Fruit fly (Drosophila melanogaster) whole organism, embryonic: Measurements from ENCODE around the gene CSN5.

Source experiments
- Antp ChIP-seq: fragments of 200-800 bp; sonication (Bioruptor generic); optimal IDR thresholded peaks from 3 replicates; lab custom pipeline; 2016; ENCODE audit warnings: missing biosample characterization, missing genetic modification characterization
- Asciz ChIP-seq: fragments of 200-800 bp; sonication (Bioruptor generic); optimal IDR thresholded peaks from 2 replicates; lab custom pipeline; 2017; ENCODE audit warnings: missing biosample characterization, mild to moderate bottlenecking, missing genetic modification characterization, missing genetic modification reagents
- CG10959 ChIP-seq: fragments of 200-800 bp; sonication (Bioruptor generic); IDR thresholded peaks from 2 replicates; pipeline ENCODE4 v1.3.6; 2022; ENCODE audit warnings: missing biosample characterization, missing genetic modification characterization
- CG11695 ChIP-seq: fragments of 200-800 bp; sonication (Bioruptor generic); IDR thresholded peaks from 3 replicates; pipeline ENCODE4 v1.3.6; 2022; ENCODE audit warnings: missing biosample characterization, missing genetic modification characterization
- CG12104 ChIP-seq: fragments of 200-800 bp; sonication (Bioruptor generic); optimal IDR thresholded peaks from 3 replicates; lab custom pipeline; 2016; ENCODE audit warnings: missing biosample characterization, missing genetic modification characterization
- CG14014 ChIP-seq: fragments of 200-800 bp; sonication (Bioruptor generic); IDR thresholded peaks from 2 replicates; pipeline ENCODE4 v1.3.6; 2022; ENCODE audit warnings: missing biosample characterization, missing genetic modification characterization
- CG14965 ChIP-seq: fragments of 200-800 bp; sonication (Bioruptor generic); optimal IDR thresholded peaks from 2 replicates; lab custom pipeline; 2016; ENCODE audit warnings: missing biosample characterization, missing genetic modification characterization, borderline replicate concordance
- CG18599 ChIP-seq: fragments of 200-800 bp; sonication (Bioruptor generic); optimal IDR thresholded peaks from 3 replicates; lab custom pipeline; 2017; ENCODE audit warnings: missing biosample characterization, missing genetic modification characterization, mild to moderate bottlenecking, moderate library complexity, missing genetic modification reagents
- CG2712 ChIP-seq: fragments of 200-800 bp; optimal IDR thresholded peaks from 3 replicates; lab custom pipeline; 2019; ENCODE audit warnings: missing biosample characterization, mild to moderate bottlenecking, missing genetic modification characterization, moderate library complexity
- CG2889 ChIP-seq: fragments of 200-800 bp; sonication (Bioruptor generic); IDR thresholded peaks from 3 replicates; pipeline ENCODE4 v1.3.6; 2022; ENCODE audit warnings: missing biosample characterization, missing genetic modification characterization
- CG31224 ChIP-seq: fragments of 200-800 bp; sonication (Bioruptor generic); IDR thresholded peaks from 2 replicates; pipeline ENCODE4 v1.3.6; 2022; ENCODE audit warnings: missing biosample characterization, missing genetic modification characterization
- CG3163 ChIP-seq: fragments of 200-800 bp; sonication (Bioruptor generic); optimal IDR thresholded peaks from 3 replicates; lab custom pipeline; 2016; ENCODE audit warnings: missing biosample characterization, missing genetic modification characterization
- CG3726 ChIP-seq: fragments of 200-800 bp; sonication (Bioruptor generic); IDR thresholded peaks from 3 replicates; pipeline ENCODE4, ENCODE4 v1.3.6; 2022; ENCODE audit warnings: missing biosample characterization, missing genetic modification characterization
- CG4328 ChIP-seq: fragments of 200-800 bp; sonication (Bioruptor generic); optimal IDR thresholded peaks from 3 replicates; lab custom pipeline; 2017; ENCODE audit warnings: missing biosample characterization, missing genetic modification reagents, missing genetic modification characterization
- CG6654 ChIP-seq: fragments of 200-800 bp; sonication (Bioruptor generic); optimal IDR thresholded peaks from 2 replicates; lab custom pipeline; 2017; ENCODE audit warnings: missing biosample characterization, mild to moderate bottlenecking, missing genetic modification characterization
- CG9727 ChIP-seq: fragments of 200-800 bp; sonication (Bioruptor generic); optimal IDR thresholded peaks from 3 replicates; lab custom pipeline; 2017; ENCODE audit warnings: missing biosample characterization, mild to moderate bottlenecking, missing genetic modification characterization
- Eip74EF ChIP-seq, 2 experiments: fragments of 200-800 bp in 1 of 2; fragments of >200 bp in 1 of 2; sonication (Bioruptor generic) in 1 of 2; optimal IDR thresholded peaks; 2 replicates each; lab custom pipeline; 2017 to 2019; ENCODE audit warnings: missing biosample characterization in 2 of 2, missing genetic modification characterization in 2 of 2, mild to moderate bottlenecking in 1 of 2, moderate library complexity in 1 of 2
- Fer1 ChIP-seq: fragments of 200-800 bp; sonication (Bioruptor generic); optimal IDR thresholded peaks from 2 replicates; lab custom pipeline; 2017; ENCODE audit warnings: missing biosample characterization, mild to moderate bottlenecking, missing genetic modification characterization
- H15 ChIP-seq: fragments of 200-800 bp; sonication (Bioruptor generic); IDR thresholded peaks from 3 replicates; pipeline ENCODE4 v1.3.6; 2022; ENCODE audit warnings: missing biosample characterization, missing genetic modification characterization
- H2.0 ChIP-seq: fragments of 200-800 bp; sonication (Bioruptor generic); IDR thresholded peaks from 2 replicates; pipeline ENCODE4 v1.3.6; 2022; ENCODE audit warnings: missing biosample characterization, missing genetic modification characterization
- HmgD ChIP-seq: fragments of 200-800 bp; sonication (Bioruptor generic); optimal IDR thresholded peaks from 3 replicates; lab custom pipeline; 2016; ENCODE audit warnings: missing biosample characterization, missing genetic modification characterization
- MTF-1 ChIP-seq: fragments of 200-800 bp; sonication (Bioruptor generic); optimal IDR thresholded peaks from 2 replicates; lab custom pipeline; 2018; ENCODE audit warnings: missing biosample characterization, mild to moderate bottlenecking, missing genetic modification characterization, borderline replicate concordance
- NFAT ChIP-seq: fragments of 200-800 bp; sonication (Bioruptor generic); IDR thresholded peaks from 2 replicates; pipeline ENCODE4 v1.3.6; 2022; ENCODE audit warnings: missing biosample characterization, missing genetic modification characterization
- Neu2 ChIP-seq: fragments of 200-800 bp; sonication (Bioruptor generic); optimal IDR thresholded peaks from 3 replicates; lab custom pipeline; 2016; ENCODE audit warnings: missing biosample characterization, missing genetic modification characterization, borderline replicate concordance
- Nf-YB ChIP-seq: fragments of 200-800 bp; sonication (Bioruptor generic); optimal IDR thresholded peaks from 3 replicates; lab custom pipeline; 2019; ENCODE audit warnings: missing biosample characterization, mild to moderate bottlenecking, missing genetic modification characterization, moderate library complexity
- Ravus ChIP-seq: fragments of 200-800 bp; sonication (Bioruptor generic); IDR thresholded peaks from 2 replicates; pipeline ENCODE4 v1.3.6; 2022; ENCODE audit warnings: missing biosample characterization, missing genetic modification characterization
- Side ChIP-seq: fragments of 200-800 bp; sonication (Bioruptor generic); optimal IDR thresholded peaks from 2 replicates; lab custom pipeline; 2016; ENCODE audit warnings: missing biosample characterization, missing genetic modification characterization
- Usf ChIP-seq: fragments of 200-800 bp; sonication (Bioruptor generic); optimal IDR thresholded peaks from 2 replicates; lab custom pipeline; 2017; ENCODE audit warnings: missing genotype, missing biosample characterization, missing genetic modification characterization
- Xbp1 ChIP-seq: fragments of 200-800 bp; sonication (Bioruptor generic); optimal IDR thresholded peaks from 3 replicates; lab custom pipeline; 2016; ENCODE audit warnings: missing biosample characterization, mild to moderate bottlenecking, missing genetic modification characterization
- cg ChIP-seq: fragments of 200-800 bp; sonication (Bioruptor generic); optimal IDR thresholded peaks from 3 replicates; lab custom pipeline; 2019; ENCODE audit warnings: missing biosample characterization, mild to moderate bottlenecking, missing genetic modification characterization, moderate library complexity
- dimm ChIP-seq: fragments of 200-800 bp; sonication (Bioruptor generic); IDR thresholded peaks from 2 replicates; pipeline ENCODE4 v1.3.6; 2022; ENCODE audit warnings: missing biosample characterization, missing genetic modification characterization
- emc ChIP-seq: fragments of 200-800 bp; sonication (Bioruptor generic); optimal IDR thresholded peaks from 2 replicates; lab custom pipeline; 2016; ENCODE audit warnings: missing biosample characterization, missing genetic modification characterization
- ewg ChIP-seq: fragments of 200-800 bp; sonication (Bioruptor generic); optimal IDR thresholded peaks from 3 replicates; lab custom pipeline; 2017; ENCODE audit warnings: mild to moderate bottlenecking, missing biosample characterization, missing genetic modification reagents, missing genetic modification characterization
- fd3F ChIP-seq: fragments of 200-800 bp; sonication (Bioruptor generic); optimal IDR thresholded peaks from 2 replicates; lab custom pipeline; 2018; ENCODE audit warnings: missing biosample characterization, mild to moderate bottlenecking, missing genetic modification characterization, moderate library complexity
- ftz-f1 ChIP-seq: fragments of 200-800 bp; sonication (Bioruptor generic); optimal IDR thresholded peaks from 2 replicates; lab custom pipeline; 2016; ENCODE audit warnings: missing biosample characterization, missing genetic modification characterization
- her ChIP-seq: fragments of 200-800 bp; sonication (Bioruptor generic); optimal IDR thresholded peaks from 2 replicates; lab custom pipeline; 2016; ENCODE audit warnings: missing biosample characterization, missing genetic modification characterization
- hkb ChIP-seq, 2 experiments: fragments of 200-800 bp in 1 of 2; fragments of >200 bp in 1 of 2; sonication (Bioruptor generic) in 1 of 2; IDR thresholded peaks in 1 of 2; optimal IDR thresholded peaks in 1 of 2; 2 replicates each; pipeline versions ENCODE4 v1.3.6 to Lab custom; 2017 to 2022; ENCODE audit warnings: missing biosample characterization in 1 of 2, missing genetic modification characterization in 1 of 2
- lmd ChIP-seq: fragments of 200-800 bp; sonication (Bioruptor generic); IDR thresholded peaks from 2 replicates; pipeline ENCODE4 v1.3.6; 2022; ENCODE audit warnings: missing biosample characterization, missing genetic modification characterization
- otp ChIP-seq: fragments of 200-800 bp; sonication (Bioruptor generic); IDR thresholded peaks from 3 replicates; pipeline ENCODE4, ENCODE4 v1.3.6; 2022; ENCODE audit warnings: missing biosample characterization, missing genetic modification characterization
- pfk ChIP-seq: fragments of 200-800 bp; sonication (Bioruptor generic); optimal IDR thresholded peaks from 2 replicates; lab custom pipeline; 2018; ENCODE audit warnings: missing biosample characterization, mild to moderate bottlenecking, missing genetic modification characterization, moderate library complexity
- scrt ChIP-seq: fragments of 200-800 bp; sonication (Bioruptor generic); optimal IDR thresholded peaks from 2 replicates; lab custom pipeline; 2018; ENCODE audit warnings: missing biosample characterization, mild to moderate bottlenecking, missing genetic modification characterization, moderate library complexity
- slbo ChIP-seq: fragments of 200-800 bp; sonication (Bioruptor generic); IDR thresholded peaks from 2 replicates; pipeline ENCODE4 v1.3.6; 2022; ENCODE audit warnings: missing biosample characterization, missing genetic modification characterization
- slou ChIP-seq: fragments of 200-800 bp; sonication (Bioruptor generic); optimal IDR thresholded peaks from 3 replicates; lab custom pipeline; 2016; ENCODE audit warnings: missing biosample characterization, missing genetic modification characterization
- ssp ChIP-seq: fragments of 200-800 bp; sonication (Bioruptor generic); IDR thresholded peaks from 2 replicates; pipeline ENCODE4 v1.3.6; 2022; ENCODE audit warnings: missing biosample characterization, missing genetic modification characterization
- sug ChIP-seq: fragments of 200-800 bp; optimal IDR thresholded peaks from 2 replicates; lab custom pipeline; 2019; ENCODE audit warnings: missing biosample characterization, mild to moderate bottlenecking, missing genetic modification characterization, moderate library complexity
- trem ChIP-seq: fragments of 200-800 bp; optimal IDR thresholded peaks from 3 replicates; lab custom pipeline; 2019; ENCODE audit warnings: missing biosample characterization, mild to moderate bottlenecking, missing genetic modification characterization, moderate library complexity
- trh ChIP-seq: fragments of 200-800 bp; sonication (Bioruptor generic); optimal IDR thresholded peaks from 2 replicates; lab custom pipeline; 2016; ENCODE audit warnings: missing biosample characterization, missing genetic modification characterization
- ttk ChIP-seq: fragments of 200-800 bp; sonication (Bioruptor generic); IDR thresholded peaks from 2 replicates; pipeline ENCODE4 v2.1.2; 2022; ENCODE audit warnings: missing biosample characterization, missing genetic modification characterization
- z ChIP-seq: fragments of 200-800 bp; sonication (Bioruptor generic); IDR thresholded peaks from 3 replicates; pipeline ENCODE4 v1.3.6; 2022; ENCODE audit warnings: missing biosample characterization, missing genetic modification characterization

CSN5 gene

DNA sequence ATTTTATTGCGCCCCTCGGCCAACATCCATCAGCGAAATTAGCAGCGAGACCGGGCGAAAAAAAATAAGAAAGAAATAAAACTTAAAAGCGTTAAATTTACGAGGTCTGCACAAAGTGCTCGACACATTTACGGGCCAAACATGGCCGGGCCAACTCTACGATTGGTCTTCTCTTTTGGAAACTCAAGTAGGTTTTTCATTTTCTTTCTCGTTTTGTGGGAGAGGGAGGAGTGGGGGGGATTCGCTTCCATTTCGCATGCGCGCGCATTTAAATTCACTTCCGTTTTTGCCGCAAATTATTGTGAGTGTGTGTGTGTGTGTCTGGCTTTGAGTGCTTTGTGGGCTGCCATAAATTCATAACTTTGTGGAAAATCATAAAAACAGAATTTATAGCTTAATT, 42.4 kb upstream of the CSN5 start (continued):
- TF ChIP-seq cg (GFP tag; lab: Kevin White, UChicago), result no peak
- no peak for TF ChIP-seq CG6654 (GFP tag; lab: Kevin White, UChicago)
- TF ChIP-seq sug (tag; lab: Kevin White, UChicago), result no peak
- TF ChIP-seq CG18599, result no peak
- no peak for TF ChIP-seq fd3F (GFP tag; lab: Kevin White, UChicago)
- TF ChIP-seq CG14014 (GFP tag; lab: Robert Waterston, UW), result no peak
- TF ChIP-seq Fer1 (GFP tag; lab: Kevin White, UChicago), result no peak
- no peak for TF ChIP-seq Neu2 (GFP tag; lab: Kevin White, UChicago)
- TF ChIP-seq Nf-YB (GFP tag; lab: Kevin White, UChicago), result peak; percentile 81
- no peak for TF ChIP-seq ftz-f1
- TF ChIP-seq ewg (GFP tag; lab: Kevin White, UChicago), result peak; percentile 84
- TF ChIP-seq z, result peak; percentile 78
- TF ChIP-seq CG12104 (GFP tag; lab: Kevin White, UChicago), result no peak
- no peak for TF ChIP-seq slbo (GFP tag; lab: Robert Waterston, UW)
- TF ChIP-seq Usf (GFP tag; lab: Kevin White, UChicago), result no peak
- no peak for TF ChIP-seq CG3163 (GFP tag; lab: Kevin White, UChicago)
- TF ChIP-seq her, result no peak
- no peak for TF ChIP-seq dimm (GFP tag; lab: Robert Waterston, UW)
- TF ChIP-seq pfk (GFP tag; lab: Kevin White, UChicago), result no peak

- TF ChIP-seq otp (GFP tag; lab: Robert Waterston, UW), result no peak
- TF ChIP-seq slou, result no peak
- no peak for TF ChIP-seq H2.0
- no peak for TF ChIP-seq NFAT (GFP tag; lab: Robert Waterston, UW)
- TF ChIP-seq trem (tag; lab: Kevin White, UChicago), result no peak
- TF ChIP-seq fd3F (GFP tag; lab: Kevin White, UChicago), result no peak
- TF ChIP-seq CG2889 (GFP tag; lab: Robert Waterston, UW), result no peak
- TF ChIP-seq Xbp1, result no peak
- no peak for TF ChIP-seq CG10959 (GFP tag; lab: Robert Waterston, UW)
Observed at dm6 chr3R:16430381-16430780, 39.5 kb upstream of the CSN5 start, which contains the start of gene CG31279. CG31279 (plus strand) TSS chr3R:16430681.

DNA sequence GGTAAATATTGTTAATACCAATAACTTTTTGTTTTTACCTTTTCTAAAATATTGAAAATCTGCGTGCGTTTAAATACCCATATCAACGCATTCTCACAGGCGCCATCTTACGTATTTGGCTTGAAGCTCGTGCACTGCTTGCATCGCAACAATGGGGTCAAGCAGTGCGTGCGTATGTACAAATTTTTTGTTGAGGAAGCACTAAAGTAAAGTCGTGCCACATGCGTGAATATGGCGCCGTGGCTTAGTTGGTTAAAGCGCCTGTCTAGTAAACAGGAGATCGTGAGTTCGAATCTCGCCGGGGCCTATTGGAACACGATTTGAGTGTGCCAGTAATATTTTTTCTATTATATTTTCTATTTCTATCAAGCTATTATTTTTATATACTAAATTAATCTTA, 38.2 kb upstream of the CSN5 start:
- TF ChIP-seq hkb (optimal IDR thresholded peaks at IDR 0.05; lab: Kevin White, UChicago), result peak; percentile 37
- TF ChIP-seq hkb (GFP tag; IDR thresholded peaks at IDR 0.05; lab: Robert Waterston, UW), result no peak
- no peak for TF ChIP-seq lmd (GFP tag; lab: Robert Waterston, UW)
- peak in 1 of 2 experiments; percentile 95 for TF ChIP-seq Eip74EF (GFP tag; optimal IDR thresholded peaks at IDR 0.05; lab: Kevin White, UChicago)
- peak; percentile 33; the same call in 1 of the 2 replicates for TF ChIP-seq ttk (GFP tag; lab: Robert Waterston, UW)
- TF ChIP-seq trh, result peak; percentile 10
- TF ChIP-seq HmgD (GFP tag; lab: Kevin White, UChicago), result peak; percentile 82
- no peak for TF ChIP-seq emc
- no peak for TF ChIP-seq H15 (GFP tag; lab: Robert Waterston, UW)
- no peak for TF ChIP-seq Asciz
- TF ChIP-seq CG31224, result no peak
- peak; percentile 61 for TF ChIP-seq CG2712 (tag; lab: Kevin White, UChicago)
- TF ChIP-seq CG9727 (GFP tag; lab: Kevin White, UChicago), result no peak
- TF ChIP-seq CG4328 (GFP tag; lab: Kevin White, UChicago), result no peak
- TF ChIP-seq CG11695 (GFP tag; lab: Robert Waterston, UW), result no peak
- no peak for TF ChIP-seq CG3726 (GFP tag; lab: Robert Waterston, UW)
- TF ChIP-seq Side, result peak; percentile 27
- TF ChIP-seq MTF-1 (GFP tag; lab: Kevin White, UChicago), result peak; percentile 55
- TF ChIP-seq scrt (GFP tag; lab: Kevin White, UChicago), result no peak
- TF ChIP-seq Antp (GFP tag; lab: Kevin White, UChicago), result peak; percentile 50
- no peak for TF ChIP-seq CG14965
- no peak for TF ChIP-seq Ravus
- TF ChIP-seq Nf-YB (GFP tag; lab: Kevin White, UChicago), result peak; percentile 9
- TF ChIP-seq ssp (GFP tag; lab: Robert Waterston, UW), result no peak
